Fruit fly (Drosophila melanogaster) whole organism, embryonic: Measurements from ENCODE around the gene Atx-1.

Experiments used
- Ada2b ChIP-seq: fragments of 200-800 bp; sonication (Bioruptor generic); IDR thresholded peaks from 2 replicates; pipeline ENCODE4 v1.3.6; 2022; ENCODE audit warnings: missing biosample characterization, missing genetic modification characterization
- CG10274 ChIP-seq: fragments of 200-800 bp; sonication (Bioruptor generic); optimal IDR thresholded peaks from 3 replicates; lab custom pipeline; 2017; ENCODE audit warnings: missing biosample characterization, mild to moderate bottlenecking, missing genetic modification characterization
- CG10431 ChIP-seq: fragments of 200-800 bp; sonication (Bioruptor generic); optimal IDR thresholded peaks from 3 replicates; lab custom pipeline; 2018; ENCODE audit warnings: missing biosample characterization, mild to moderate bottlenecking, missing genetic modification characterization
- CG11085 ChIP-seq: fragments of 200-800 bp; sonication (Bioruptor generic); IDR thresholded peaks from 2 replicates; pipeline ENCODE4 v1.3.6; 2022; ENCODE audit warnings: missing biosample characterization, missing genetic modification characterization
- CG12942 ChIP-seq: fragments of 200-800 bp; sonication (Bioruptor generic); optimal IDR thresholded peaks from 3 replicates; lab custom pipeline; 2016; ENCODE audit warnings: missing biosample characterization, missing genetic modification characterization
- CG15011 ChIP-seq: fragments of 200-800 bp; sonication (Bioruptor generic); optimal IDR thresholded peaks from 3 replicates; lab custom pipeline; 2018; ENCODE audit warnings: missing biosample characterization, mild to moderate bottlenecking, missing genetic modification characterization
- CG1603 ChIP-seq: fragments of 200-800 bp; sonication (Bioruptor generic); optimal IDR thresholded peaks from 2 replicates; lab custom pipeline; 2019; ENCODE audit warnings: missing biosample characterization, mild to moderate bottlenecking, missing genetic modification characterization, moderate library complexity
- CG16779 ChIP-seq: fragments of 200-800 bp; sonication (Bioruptor generic); IDR thresholded peaks from 2 replicates; pipeline ENCODE4 v1.3.6; 2022; ENCODE audit warnings: missing biosample characterization, missing genetic modification characterization
- CG17361 ChIP-seq: fragments of 200-800 bp; sonication (Bioruptor generic); IDR thresholded peaks from 3 replicates; pipeline ENCODE4 v1.3.6; 2022; ENCODE audit warnings: missing biosample characterization, missing genetic modification characterization
- CG18476 ChIP-seq: fragments of 200-800 bp; sonication (Bioruptor generic); optimal IDR thresholded peaks from 2 replicates; lab custom pipeline; 2016; ENCODE audit warnings: missing biosample characterization, mild to moderate bottlenecking, missing genetic modification characterization
- CG2712 ChIP-seq: fragments of 200-800 bp; optimal IDR thresholded peaks from 3 replicates; lab custom pipeline; 2019; ENCODE audit warnings: missing biosample characterization, mild to moderate bottlenecking, missing genetic modification characterization, moderate library complexity
- CG30020 ChIP-seq: fragments of 200-800 bp; optimal IDR thresholded peaks from 2 replicates; lab custom pipeline; 2019; ENCODE audit warnings: missing biosample characterization, mild to moderate bottlenecking, missing genetic modification characterization, moderate library complexity
- CG31441 ChIP-seq: fragments of 200-800 bp; sonication (Bioruptor generic); IDR thresholded peaks from 2 replicates; pipeline ENCODE4 v1.3.6; 2022; ENCODE audit warnings: missing biosample characterization, missing genetic modification characterization
- CG32772 ChIP-seq: fragments of 200-800 bp; sonication (Bioruptor generic); IDR thresholded peaks from 2 replicates; pipeline ENCODE4 v1.3.6; 2022; ENCODE audit warnings: missing biosample characterization, missing genetic modification characterization
- CG4282 ChIP-seq: fragments of 200-800 bp; sonication (Bioruptor generic); optimal IDR thresholded peaks from 2 replicates; lab custom pipeline; 2016; ENCODE audit warnings: missing biosample characterization, missing genetic modification characterization
- CG4360 ChIP-seq: fragments of 200-800 bp; sonication (Bioruptor generic); IDR thresholded peaks from 2 replicates; pipeline ENCODE4 v1.3.6; 2022; ENCODE audit warnings: missing biosample characterization, missing genetic modification characterization
- CG6813 ChIP-seq: fragments of 200-800 bp; sonication (Bioruptor generic); optimal IDR thresholded peaks from 2 replicates; lab custom pipeline; 2017; ENCODE audit warnings: missing biosample characterization, missing genetic modification characterization, mild to moderate bottlenecking, moderate library complexity, missing genetic modification reagents
- CG7357 ChIP-seq: fragments of 200-800 bp; sonication (Bioruptor generic); IDR thresholded peaks from 3 replicates; pipeline ENCODE4 v1.3.6; 2022; ENCODE audit warnings: missing biosample characterization, missing genetic modification characterization
- CG7928 ChIP-seq: fragments of 200-800 bp; sonication (Bioruptor generic); optimal IDR thresholded peaks from 2 replicates; lab custom pipeline; 2017; ENCODE audit warnings: missing biosample characterization, mild to moderate bottlenecking, missing genetic modification characterization
- CG8765 ChIP-seq: fragments of 200-800 bp; sonication (Bioruptor generic); IDR thresholded peaks from 2 replicates; pipeline ENCODE4 v1.3.6; 2022; ENCODE audit warnings: missing biosample characterization, missing genetic modification characterization
- CG9797 ChIP-seq: fragments of 200-800 bp; sonication (Bioruptor generic); optimal IDR thresholded peaks from 3 replicates; lab custom pipeline; 2018; ENCODE audit warnings: missing biosample characterization, mild to moderate bottlenecking, missing genetic modification characterization
- CG9817 ChIP-seq: fragments of 200-800 bp; sonication (Bioruptor generic); optimal IDR thresholded peaks from 2 replicates; lab custom pipeline; 2018; ENCODE audit warnings: missing biosample characterization, mild to moderate bottlenecking, missing genetic modification characterization, moderate library complexity
- Camta ChIP-seq: fragments of 200-800 bp; sonication (Bioruptor generic); optimal IDR thresholded peaks from 2 replicates; lab custom pipeline; 2016; ENCODE audit warnings: missing biosample characterization, missing genetic modification characterization
- Dek ChIP-seq: fragments of 200-800 bp; sonication (Bioruptor generic); optimal IDR thresholded peaks from 3 replicates; lab custom pipeline; 2019; ENCODE audit warnings: missing biosample characterization, mild to moderate bottlenecking, missing genetic modification characterization, moderate library complexity
- E2f1 ChIP-seq: fragments of 200-800 bp; sonication (Bioruptor generic); IDR thresholded peaks from 2 replicates; pipeline ENCODE4 v1.3.6; 2022; ENCODE audit warnings: missing biosample characterization, missing genetic modification characterization
- H15 ChIP-seq: fragments of 200-800 bp; sonication (Bioruptor generic); IDR thresholded peaks from 3 replicates; pipeline ENCODE4 v1.3.6; 2022; ENCODE audit warnings: missing biosample characterization, missing genetic modification characterization
- Hand ChIP-seq: fragments of 200-800 bp; sonication (Bioruptor generic); optimal IDR thresholded peaks from 2 replicates; lab custom pipeline; 2017; ENCODE audit warnings: mild to moderate bottlenecking, missing biosample characterization, missing genetic modification reagents, missing genetic modification characterization
- MESR4 ChIP-seq: fragments of 200-800 bp; sonication (Bioruptor generic); optimal IDR thresholded peaks from 2 replicates; lab custom pipeline; 2018; ENCODE audit warnings: missing biosample characterization, mild to moderate bottlenecking, missing genetic modification characterization, moderate library complexity
- Meics ChIP-seq: fragments of 200-800 bp; sonication (Bioruptor generic); optimal IDR thresholded peaks from 2 replicates; lab custom pipeline; 2017; ENCODE audit warnings: missing biosample characterization, mild to moderate bottlenecking, missing genetic modification characterization
- Oaz ChIP-seq: fragments of 200-800 bp; sonication (Bioruptor generic); IDR thresholded peaks from 2 replicates; pipeline ENCODE4 v1.3.6; 2022; ENCODE audit warnings: missing biosample characterization, missing genetic modification characterization
- Sry-δ ChIP-seq: fragments of 200-800 bp; sonication (Bioruptor generic); optimal IDR thresholded peaks from 2 replicates; lab custom pipeline; 2016; ENCODE audit warnings: missing biosample characterization, missing genetic modification characterization
- TFAM ChIP-seq: fragments of 200-800 bp; sonication (Bioruptor generic); optimal IDR thresholded peaks from 2 replicates; lab custom pipeline; 2017; ENCODE audit warnings: missing biosample characterization, missing genetic modification characterization, inconsistent platforms
- danr ChIP-seq: fragments of 200-800 bp; sonication (Bioruptor generic); IDR thresholded peaks from 2 replicates; pipeline ENCODE4 v1.3.6; 2022; ENCODE audit warnings: missing biosample characterization, missing genetic modification characterization
- esg ChIP-seq: fragments of 200-800 bp; sonication (Bioruptor generic); conservative IDR thresholded peaks from 2 replicates; pipeline ENCODE4 v1.3.6; 2022; ENCODE audit warnings: missing biosample characterization, missing genetic modification characterization
- gem ChIP-seq: fragments of 200-800 bp; sonication (Bioruptor generic); optimal IDR thresholded peaks from 2 replicates; lab custom pipeline; 2019; ENCODE audit warnings: missing biosample characterization, mild to moderate bottlenecking, missing genetic modification characterization, moderate library complexity
- hkb ChIP-seq, 2 experiments: fragments of 200-800 bp in 1 of 2; fragments of >200 bp in 1 of 2; sonication (Bioruptor generic) in 1 of 2; IDR thresholded peaks in 1 of 2; optimal IDR thresholded peaks in 1 of 2; 2 replicates each; pipeline versions ENCODE4 v1.3.6 to Lab custom; 2017 to 2022; ENCODE audit warnings: missing biosample characterization in 1 of 2, missing genetic modification characterization in 1 of 2
- jing ChIP-seq: fragments of 200-800 bp; sonication (Bioruptor generic); optimal IDR thresholded peaks from 2 replicates; lab custom pipeline; 2018; ENCODE audit warnings: missing biosample characterization, mild to moderate bottlenecking, missing genetic modification characterization
- ken ChIP-seq: fragments of 200-800 bp; sonication (Bioruptor generic); IDR thresholded peaks from 3 replicates; pipeline ENCODE4 v1.3.6; 2022; ENCODE audit warnings: missing biosample characterization, missing genetic modification characterization
- mld ChIP-seq: fragments of 200-800 bp; sonication (Bioruptor generic); IDR thresholded peaks from 3 replicates; pipeline ENCODE4 v1.3.6; 2022; ENCODE audit warnings: missing biosample characterization, missing genetic modification characterization; ENCODE audit not compliant: partially characterized antibody
- nerfin-1 ChIP-seq: fragments of 200-800 bp; sonication (Bioruptor generic); optimal IDR thresholded peaks from 3 replicates; lab custom pipeline; 2019; ENCODE audit warnings: missing biosample characterization, mild to moderate bottlenecking, missing genetic modification characterization, moderate library complexity
- org-1 ChIP-seq: fragments of 200-800 bp; sonication (Bioruptor generic); optimal IDR thresholded peaks from 2 replicates; lab custom pipeline; 2017; ENCODE audit warnings: missing biosample characterization, missing genetic modification characterization
- scrt ChIP-seq: fragments of 200-800 bp; sonication (Bioruptor generic); optimal IDR thresholded peaks from 2 replicates; lab custom pipeline; 2018; ENCODE audit warnings: missing biosample characterization, mild to moderate bottlenecking, missing genetic modification characterization, moderate library complexity
- sr ChIP-seq: fragments of 200-800 bp; sonication (Bioruptor generic); IDR thresholded peaks from 3 replicates; pipeline ENCODE4 v1.3.6; 2022; ENCODE audit warnings: missing biosample characterization, missing genetic modification characterization
- sug ChIP-seq: fragments of 200-800 bp; optimal IDR thresholded peaks from 2 replicates; lab custom pipeline; 2019; ENCODE audit warnings: missing biosample characterization, mild to moderate bottlenecking, missing genetic modification characterization, moderate library complexity
- tio ChIP-seq: fragments of 200-800 bp; sonication (Bioruptor generic); optimal IDR thresholded peaks from 2 replicates; lab custom pipeline; 2017; ENCODE audit warnings: missing biosample characterization, missing genetic modification characterization, inconsistent platforms
- vvl ChIP-seq: fragments of 200-800 bp; sonication (Bioruptor generic); IDR thresholded peaks from 2 replicates; pipeline ENCODE4 v1.3.6; 2022; ENCODE audit warnings: missing biosample characterization, missing genetic modification characterization
- wek ChIP-seq: fragments of 200-800 bp; sonication (Bioruptor generic); optimal IDR thresholded peaks from 3 replicates; lab custom pipeline; 2018; ENCODE audit warnings: missing biosample characterization, mild to moderate bottlenecking, missing genetic modification characterization, moderate library complexity
- zfh2 ChIP-seq: fragments of 200-800 bp; sonication (Bioruptor generic); optimal IDR thresholded peaks from 2 replicates; lab custom pipeline; 2016; ENCODE audit warnings: missing biosample characterization, missing genetic modification characterization

The Atx-1 gene

DNA sequence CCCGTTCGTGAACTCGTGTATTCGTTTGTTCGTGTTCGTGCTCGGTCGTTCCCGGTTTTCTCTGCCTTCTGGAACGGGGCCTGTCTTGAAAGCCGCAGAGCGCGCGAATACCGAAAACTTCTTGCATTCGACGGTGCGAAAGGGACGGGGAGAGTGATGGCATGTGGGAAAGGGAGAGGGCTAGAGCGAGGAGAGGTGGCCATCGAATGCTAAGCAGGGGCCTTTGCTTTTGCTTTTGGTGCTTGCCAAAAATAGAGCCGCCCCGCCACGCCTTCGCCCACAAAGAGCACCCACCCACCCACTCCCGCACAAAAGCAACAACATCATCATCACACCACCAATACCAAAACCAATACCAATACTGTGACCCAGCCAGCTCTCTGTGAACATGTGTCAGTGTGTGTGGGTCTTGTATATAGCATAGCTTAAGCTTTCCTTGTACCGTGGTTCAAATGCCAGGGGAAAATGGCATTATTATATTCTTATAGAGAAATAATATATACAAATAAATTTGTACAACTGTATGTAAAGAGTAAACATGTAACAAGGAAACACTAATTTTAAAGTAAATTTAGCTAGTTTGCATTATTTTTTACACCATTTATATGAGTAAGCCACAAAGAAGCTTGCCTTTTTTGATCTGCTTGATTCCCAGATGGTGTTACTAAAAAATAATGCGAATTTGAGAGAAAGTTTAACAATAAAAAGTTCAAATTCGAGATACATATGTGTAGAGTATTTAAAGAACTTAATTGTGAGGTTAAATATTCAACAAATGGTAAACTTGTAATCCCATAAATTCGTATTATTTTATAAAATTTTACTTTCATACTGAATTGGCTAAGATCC, 44.4 kb downstream of the Atx-1 start, which contains the start of gene CG14434 (continued):
- TF ChIP-seq CG7928 = peak; percentile 45
- TF ChIP-seq CG10431 (GFP tag; lab: Kevin White, UChicago) = peak; percentile 79
- TF ChIP-seq CG32772 (GFP tag; lab: Robert Waterston, UW) = 0 out of 2 replicates have a peak, but pooled peaks have one; percentile 44
- TF ChIP-seq esg (GFP tag; lab: Robert Waterston, UW) = peak; percentile 51; the same call in 1 of the 2 replicates
- TF ChIP-seq Sry-δ = no peak
- peak; percentile 88 for TF ChIP-seq nerfin-1 (tag; lab: Kevin White, UChicago)
- peak; percentile 66 for TF ChIP-seq CG10274
- TF ChIP-seq scrt = peak; percentile 17
- TF ChIP-seq mld (GFP tag; lab: Robert Waterston, UW) = no peak
- TF ChIP-seq CG8765 (GFP tag; lab: Robert Waterston, UW) = no peak
- TF ChIP-seq CG30020 (tag; lab: Kevin White, UChicago) = peak; percentile 64
- TF ChIP-seq CG4360 (GFP tag; lab: Robert Waterston, UW) = peak; percentile 78
- TF ChIP-seq CG31441 (GFP tag; lab: Robert Waterston, UW) = peak; percentile 86
- peak; percentile 40 for TF ChIP-seq Dek (tag; lab: Kevin White, UChicago)
- TF ChIP-seq CG15011 (GFP tag; lab: Kevin White, UChicago) = peak; percentile 70
- peak; percentile 59 for TF ChIP-seq sug (tag; lab: Kevin White, UChicago)
- TF ChIP-seq CG16779 (GFP tag; lab: Robert Waterston, UW) = no peak
- no peak; the same call in 1 of the 3 replicates for TF ChIP-seq H15
- peak; percentile 37; the same call in 1 of the 2 replicates for TF ChIP-seq CG11085
- 0 out of 2 replicates have a peak, but pooled peaks have one; percentile 20 for TF ChIP-seq danr (GFP tag; lab: Robert Waterston, UW)
- TF ChIP-seq CG7357 (GFP tag; lab: Robert Waterston, UW) = peak; percentile 53; the same call in 2 of the 3 replicates
- peak; percentile 30 for TF ChIP-seq jing (GFP tag; lab: Kevin White, UChicago)
- peak; percentile 38; the same call in 1 of the 2 replicates for TF ChIP-seq vvl (GFP tag; lab: Robert Waterston, UW)
- TF ChIP-seq Ada2b (GFP tag; lab: Robert Waterston, UW) = peak; percentile 48
- peak; percentile 90 for TF ChIP-seq gem (tag; lab: Kevin White, UChicago)
- TF ChIP-seq org-1 (GFP tag; lab: Kevin White, UChicago) = peak; percentile 81
- TF ChIP-seq CG2712 (tag; lab: Kevin White, UChicago) = peak; percentile 81
- peak; percentile 49; the same call in 1 of the 3 replicates for TF ChIP-seq ken (GFP tag; lab: Robert Waterston, UW)
- peak; percentile 12 for TF ChIP-seq CG1603 (tag; lab: Kevin White, UChicago)
- TF ChIP-seq MESR4 (GFP tag; lab: Kevin White, UChicago) = no peak
- peak; percentile 68 for TF ChIP-seq Camta (GFP tag; lab: Kevin White, UChicago)
- TF ChIP-seq tio = peak; percentile 91
- TF ChIP-seq CG4282 (GFP tag; lab: Kevin White, UChicago) = no peak
- no peak for TF ChIP-seq Oaz (GFP tag; lab: Robert Waterston, UW)
- no peak for TF ChIP-seq TFAM
- TF ChIP-seq E2f1 = peak; percentile 29
- peak; percentile 79 for TF ChIP-seq CG18476 (GFP tag; lab: Kevin White, UChicago)
- peak; percentile 55 for TF ChIP-seq CG12942 (GFP tag; lab: Kevin White, UChicago)
- TF ChIP-seq CG17361 (GFP tag; lab: Robert Waterston, UW) = peak; percentile 98
- peak; percentile 78 for TF ChIP-seq CG6813 (GFP tag; lab: Kevin White, UChicago)
- peak; percentile 88 for TF ChIP-seq Meics (GFP tag; lab: Kevin White, UChicago)
- TF ChIP-seq zfh2 = peak; percentile 2
- TF ChIP-seq sr = peak; percentile 45; the same call in 1 of the 3 replicates
- TF ChIP-seq Hand (GFP tag; lab: Kevin White, UChicago) = peak; percentile 60
- TF ChIP-seq CG9817 (tag; lab: Kevin White, UChicago) = peak; percentile 36
- no peak for TF ChIP-seq CG9797 (GFP tag; lab: Kevin White, UChicago)
- no peak for TF ChIP-seq wek (GFP tag; lab: Kevin White, UChicago)
- TF ChIP-seq hkb (optimal IDR thresholded peaks at IDR 0.05; lab: Kevin White, UChicago) = no peak
- peak; percentile 39; the same call in 1 of the 2 replicates for TF ChIP-seq hkb (GFP tag; IDR thresholded peaks at IDR 0.05; lab: Robert Waterston, UW)
